Worm (Caenorhabditis elegans) whole organism, young adult: ENCODE results near the gene npr-26.

Experiments used
- B0261.1 ChIP-seq: sonication (generic microtip); optimal IDR thresholded peaks from 2 replicates; lab custom pipeline; 2016; ENCODE audit warnings: mild to moderate bottlenecking, missing genetic modification characterization, moderate library complexity, missing compliant biosample characterization
- D2030.7 ChIP-seq: fragments of 200-800 bp; sonication (Bioruptor generic); IDR thresholded peaks from 2 replicates; pipeline ENCODE4 v1.3.6; 2022; ENCODE audit warnings: missing genetic modification reagents, missing genetic modification characterization, missing compliant biosample characterization
- F10E7.11 ChIP-seq: sonication (generic microtip); optimal IDR thresholded peaks from 2 replicates; lab custom pipeline; 2017; ENCODE audit warnings: mild to moderate bottlenecking, missing genetic modification characterization, moderate library complexity, missing compliant biosample characterization
- F37B4.10 ChIP-seq: fragments of 200-800 bp; sonication (Bioruptor generic); IDR thresholded peaks from 2 replicates; pipeline ENCODE4 v1.3.6; 2022; ENCODE audit warnings: missing genetic modification characterization, missing compliant biosample characterization
- F39B2.1 ChIP-seq: fragments of 200-800 bp; sonication (Bioruptor generic); IDR thresholded peaks from 2 replicates; pipeline ENCODE4 v1.3.6; 2022; ENCODE audit warnings: missing genetic modification reagents, missing genetic modification characterization, missing compliant biosample characterization
- F55B11.4 ChIP-seq: sonication (generic microtip); optimal IDR thresholded peaks from 2 replicates; lab custom pipeline; 2016; ENCODE audit warnings: missing compliant biosample characterization, missing genetic modification characterization, borderline replicate concordance; ENCODE audit not compliant: insufficient read depth
- K11D2.4 ChIP-seq: fragments of 200-800 bp; sonication (Bioruptor generic); IDR thresholded peaks from 2 replicates; pipeline ENCODE4 v1.3.6; 2022; ENCODE audit warnings: missing genetic modification reagents, missing genetic modification characterization, missing compliant biosample characterization
- Y53G8AR.9 ChIP-seq: fragments of 200-800 bp; sonication (Bioruptor generic); conservative IDR thresholded peaks from 2 replicates; pipeline ENCODE4 v1.3.6; 2022; ENCODE audit warnings: missing genetic modification reagents, missing genetic modification characterization, missing compliant biosample characterization
- Y56A3A.18 ChIP-seq: fragments of 200-800 bp; sonication (Bioruptor generic); IDR thresholded peaks from 2 replicates; pipeline ENCODE4 v1.3.6; 2022; ENCODE audit warnings: missing genetic modification reagents, missing genetic modification characterization, missing compliant biosample characterization
- Y67H2A.10 ChIP-seq: fragments of 200-800 bp; sonication (Bioruptor generic); conservative IDR thresholded peaks from 2 replicates; pipeline ENCODE4 v1.3.6; 2022; ENCODE audit warnings: missing genetic modification reagents, missing genetic modification characterization, missing compliant biosample characterization
- attf-5 ChIP-seq: fragments of 200-800 bp; sonication (Bioruptor generic); optimal IDR thresholded peaks from 2 replicates; lab custom pipeline; 2018; ENCODE audit warnings: mild to moderate bottlenecking, missing genetic modification characterization, missing compliant biosample characterization
- bed-1 ChIP-seq: fragments of 200-800 bp; sonication (Bioruptor generic); IDR thresholded peaks from 2 replicates; pipeline ENCODE4 v1.3.6; 2022; ENCODE audit warnings: missing genetic modification reagents, missing genetic modification characterization, missing compliant biosample characterization
- ceh-27 ChIP-seq: fragments of 200-800 bp; sonication (Bioruptor generic); optimal IDR thresholded peaks from 2 replicates; lab custom pipeline; 2018; ENCODE audit warnings: mild to moderate bottlenecking, missing genetic modification characterization, moderate library complexity, missing compliant biosample characterization
- ceh-40 ChIP-seq: fragments of 200-800 bp; sonication (Bioruptor generic); IDR thresholded peaks from 2 replicates; pipeline ENCODE4 v1.3.6; 2022; ENCODE audit warnings: missing genetic modification characterization, missing compliant biosample characterization
- ceh-58 ChIP-seq: fragments of 200-800 bp; sonication (Bioruptor generic); IDR thresholded peaks from 2 replicates; pipeline ENCODE4 v1.3.6; 2022; ENCODE audit warnings: missing genetic modification characterization, missing compliant biosample characterization
- chd-7 ChIP-seq: sonication (generic microtip); optimal IDR thresholded peaks from 2 replicates; lab custom pipeline; 2016; ENCODE audit warnings: mild to moderate bottlenecking, missing genetic modification characterization, moderate library complexity, missing compliant biosample characterization
- dox-1 ChIP-seq: fragments of 200-800 bp; sonication (Bioruptor generic); IDR thresholded peaks from 2 replicates; pipeline ENCODE4 v1.3.6; 2022; ENCODE audit warnings: missing genetic modification reagents, missing genetic modification characterization, missing compliant biosample characterization
- egl-18 ChIP-seq: fragments of 200-800 bp; sonication (Bioruptor generic); IDR thresholded peaks from 2 replicates; pipeline ENCODE4 v1.3.6; 2022; ENCODE audit warnings: missing genetic modification reagents, missing genetic modification characterization, missing compliant biosample characterization
- egl-44 ChIP-seq: fragments of 200-800 bp; sonication (Bioruptor generic); IDR thresholded peaks from 2 replicates; pipeline ENCODE4 v1.3.6; 2022; ENCODE audit warnings: missing genetic modification reagents, missing genetic modification characterization, missing compliant biosample characterization
- egrh-3 ChIP-seq: fragments of 200-800 bp; sonication (Bioruptor generic); IDR thresholded peaks from 2 replicates; pipeline ENCODE4 v1.3.6; 2022; ENCODE audit warnings: missing genetic modification reagents, missing genetic modification characterization, missing compliant biosample characterization
- fkh-3 ChIP-seq: sonication (generic microtip); optimal IDR thresholded peaks from 2 replicates; lab custom pipeline; 2016; ENCODE audit warnings: mild to moderate bottlenecking, missing genetic modification characterization, missing compliant biosample characterization
- him-1 ChIP-seq: sonication (generic microtip); optimal IDR thresholded peaks from 2 replicates; lab custom pipeline; 2016; ENCODE audit warnings: missing genotype, missing genetic modification reagents, missing genetic modification characterization, missing compliant biosample characterization
- hrde-1 ChIP-seq: sonication (generic microtip); optimal IDR thresholded peaks from 2 replicates; lab custom pipeline; 2016; ENCODE audit warnings: missing genetic modification characterization, mild to moderate bottlenecking, missing compliant biosample characterization, moderate library complexity, missing genotype, missing genetic modification reagents, borderline replicate concordance
- lin-26 ChIP-seq: fragments of 200-800 bp; sonication (Bioruptor generic); IDR thresholded peaks from 2 replicates; pipeline ENCODE4 v1.3.6; 2022; ENCODE audit warnings: missing genetic modification reagents, missing genetic modification characterization, missing compliant biosample characterization
- lir-1 ChIP-seq: fragments of 200-800 bp; sonication (Bioruptor generic); conservative IDR thresholded peaks from 2 replicates; pipeline ENCODE4 v1.3.6; 2022; ENCODE audit warnings: missing genetic modification reagents, missing genetic modification characterization, missing compliant biosample characterization
- lsl-1 ChIP-seq: fragments of 200-800 bp; sonication (Bioruptor generic); optimal IDR thresholded peaks from 2 replicates; lab custom pipeline; 2018; ENCODE audit warnings: mild to moderate bottlenecking, missing genetic modification characterization, moderate library complexity, missing compliant biosample characterization
- madf-3 ChIP-seq: fragments of 200-800 bp; sonication (Bioruptor generic); IDR thresholded peaks from 2 replicates; pipeline ENCODE4 v1.3.6; 2022; ENCODE audit warnings: missing genetic modification reagents, missing genetic modification characterization, missing compliant biosample characterization
- madf-8 ChIP-seq: fragments of 200-800 bp; sonication (Bioruptor generic); conservative IDR thresholded peaks from 2 replicates; pipeline ENCODE4 v1.3.6; 2022; ENCODE audit warnings: missing genetic modification reagents, missing genetic modification characterization, missing compliant biosample characterization
- mcd-1 ChIP-seq: fragments of 200-800 bp; sonication (Bioruptor generic); IDR thresholded peaks from 2 replicates; pipeline ENCODE4 v1.3.6; 2022; ENCODE audit warnings: missing genetic modification reagents, missing genetic modification characterization, missing compliant biosample characterization
- nhr-80 ChIP-seq: sonication (generic microtip); optimal IDR thresholded peaks from 2 replicates; lab custom pipeline; 2016; ENCODE audit warnings: missing genetic modification characterization, missing compliant biosample characterization
- nhr-90 ChIP-seq: sonication (generic microtip); optimal IDR thresholded peaks from 2 replicates; lab custom pipeline; 2016; ENCODE audit warnings: missing genotype, mild to moderate bottlenecking, missing genetic modification characterization, missing compliant biosample characterization
- repo-1 ChIP-seq: sonication (generic microtip); optimal IDR thresholded peaks from 2 replicates; lab custom pipeline; 2017; ENCODE audit warnings: mild to moderate bottlenecking, missing genetic modification characterization, missing compliant biosample characterization
- sdz-38 ChIP-seq: sonication (generic microtip); optimal IDR thresholded peaks from 2 replicates; lab custom pipeline; 2016; ENCODE audit warnings: missing genotype, missing genetic modification characterization, missing compliant biosample characterization
- snpc-1.3 ChIP-seq: sonication (generic microtip); optimal IDR thresholded peaks from 2 replicates; lab custom pipeline; 2017; ENCODE audit warnings: missing genetic modification characterization, mild to moderate bottlenecking, missing compliant biosample characterization, antibody characterized with exemption, moderate library complexity, missing genotype, missing genetic modification reagents; ENCODE audit not compliant: insufficient read depth
- snpc-4 ChIP-seq, 5 experiments: fragments of 150-350 bp in 1 of 5; sonication (generic microtip) in 4 of 5; optimal IDR thresholded peaks; 2 replicates each; lab custom pipeline; 2014 to 2018; ENCODE audit warnings: missing genetic modification characterization in 5 of 5, missing biosample characterization in 3 of 5, antibody characterized with exemption in 2 of 5, mild to moderate bottlenecking in 2 of 5, missing compliant biosample characterization in 2 of 5, missing genotype in 2 of 5, moderate library complexity in 2 of 5, missing genetic modification reagents in 1 of 5
- sptf-2 ChIP-seq: fragments of 200-800 bp; sonication (Bioruptor generic); optimal IDR thresholded peaks from 2 replicates; lab custom pipeline; 2018; ENCODE audit warnings: mild to moderate bottlenecking, missing genetic modification characterization, missing compliant biosample characterization
- xnd-1 ChIP-seq: sonication (generic microtip); optimal IDR thresholded peaks from 2 replicates; lab custom pipeline; 2016; ENCODE audit warnings: missing genotype, missing genetic modification reagents, missing genetic modification characterization, missing compliant biosample characterization
- zim-3 ChIP-seq: sonication (generic microtip); optimal IDR thresholded peaks from 2 replicates; lab custom pipeline; 2017; ENCODE audit warnings: mild to moderate bottlenecking, missing genetic modification characterization, moderate library complexity, missing compliant biosample characterization
- ztf-18 ChIP-seq: sonication (generic microtip); optimal IDR thresholded peaks from 2 replicates; lab custom pipeline; 2016; ENCODE audit warnings: missing genotype, mild to moderate bottlenecking, missing genetic modification characterization, missing compliant biosample characterization
- ztf-26 ChIP-seq: sonication (generic microtip); optimal IDR thresholded peaks from 2 replicates; lab custom pipeline; 2017; ENCODE audit warnings: missing genetic modification characterization, missing compliant biosample characterization

Gene npr-26

DNA sequence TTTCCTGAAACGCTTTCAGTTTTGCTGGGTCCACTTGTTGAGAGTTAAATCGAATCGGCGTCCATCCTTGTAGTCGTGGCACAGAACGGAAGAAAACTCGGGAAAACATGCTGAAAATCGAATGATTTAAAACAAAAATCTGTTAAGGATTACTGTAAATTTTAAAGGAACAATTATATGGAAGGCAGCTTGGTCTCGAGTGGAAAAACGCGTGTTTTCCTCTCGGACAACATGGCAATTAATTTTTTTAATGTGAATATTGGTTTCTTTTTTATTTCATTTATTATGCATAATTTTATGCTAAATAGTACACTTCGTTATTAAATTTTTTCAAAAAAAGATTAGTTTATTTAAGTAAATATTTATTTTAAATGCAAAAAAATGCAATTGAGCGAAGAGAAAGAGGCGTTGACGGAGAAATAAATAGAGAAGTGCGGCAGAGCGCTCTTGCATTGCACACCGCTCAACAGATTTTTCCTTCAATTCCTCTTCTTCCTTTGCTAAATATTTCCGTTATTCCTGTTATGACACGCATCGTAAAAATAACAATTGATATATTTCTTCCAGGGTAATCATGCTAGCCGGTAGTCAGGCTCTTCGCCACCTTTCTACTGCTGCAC lies 37.5 kb downstream of the npr-26 start, which contains the start of the genes C30H6.9 and dlat-2 (continued):
- peak; percentile 38 for TF ChIP-seq xnd-1 (tag; lab: Kevin White, UChicago)
- TF ChIP-seq lsl-1, result peak; percentile 73
- TF ChIP-seq attf-5 (GFP tag; lab: Kevin White, UChicago), result peak; percentile 32
- no peak for TF ChIP-seq Y56A3A.18
- no peak for TF ChIP-seq egl-44 (GFP tag; lab: Robert Waterston, UW)
- no peak for TF ChIP-seq bed-1 (GFP tag; lab: Robert Waterston, UW)
- no peak for TF ChIP-seq sdz-38
- no peak for TF ChIP-seq ceh-40 (GFP tag; lab: Robert Waterston, UW)
- no peak for TF ChIP-seq ztf-26 (tag; lab: Kevin White, UChicago)
- no peak for TF ChIP-seq ceh-58
- TF ChIP-seq madf-8, result no peak
- no peak for TF ChIP-seq chd-7
- TF ChIP-seq lir-1, result no peak
- no peak for TF ChIP-seq repo-1 (tag; lab: Kevin White, UChicago)
- peak; percentile 41; the same call in 1 of the 2 replicates for TF ChIP-seq D2030.7 (GFP tag; lab: Robert Waterston, UW)
- no peak for TF ChIP-seq fkh-3 (tag; lab: Kevin White, UChicago)
- TF ChIP-seq madf-3, result no peak
- TF ChIP-seq mcd-1, result peak; percentile 77
- TF ChIP-seq egl-18, result no peak
- no peak for TF ChIP-seq him-1 (tag; lab: Kevin White, UChicago)
- peak; percentile 44; the same call in 1 of the 2 replicates for TF ChIP-seq dox-1 (GFP tag; lab: Robert Waterston, UW)
- no peak for TF ChIP-seq F39B2.1 (GFP tag; lab: Robert Waterston, UW)
- TF ChIP-seq zim-3 (tag; lab: Kevin White, UChicago), result no peak
- TF ChIP-seq B0261.1, result no peak
- TF ChIP-seq egrh-3 (GFP tag; lab: Robert Waterston, UW), result no peak
- TF ChIP-seq nhr-90 (tag; lab: Kevin White, UChicago), result no peak
- no peak for TF ChIP-seq F10E7.11 (tag; lab: Kevin White, UChicago)
- TF ChIP-seq K11D2.4 (GFP tag; lab: Robert Waterston, UW), result no peak
- TF ChIP-seq snpc-4 (GFP tag; optimal IDR thresholded peaks at IDR 0.05; lab: Kevin White, UChicago), result peak; percentile 24
- peak in 3 of 4 experiments; percentile 72 to 84 (median 83) for TF ChIP-seq snpc-4 (tag; optimal IDR thresholded peaks at IDR 0.05; lab: Kevin White, UChicago)
- no peak for TF ChIP-seq Y53G8AR.9 (GFP tag; lab: Robert Waterston, UW)
- no peak for TF ChIP-seq ztf-18 (tag; lab: Kevin White, UChicago)
- TF ChIP-seq sptf-2 (GFP tag; lab: Kevin White, UChicago), result no peak
- TF ChIP-seq F55B11.4, result no peak
- no peak for TF ChIP-seq Y67H2A.10 (GFP tag; lab: Robert Waterston, UW)
- no peak for TF ChIP-seq ceh-27 (GFP tag; lab: Kevin White, UChicago)
- no peak for TF ChIP-seq lin-26 (GFP tag; lab: Robert Waterston, UW)
- TF ChIP-seq hrde-1 (tag; lab: Kevin White, UChicago), result no peak
- no peak for TF ChIP-seq nhr-80 (tag; lab: Kevin White, UChicago)
- TF ChIP-seq F37B4.10 (GFP tag; lab: Robert Waterston, UW), result no peak
- no peak for TF ChIP-seq snpc-1.3 (tag; lab: Kevin White, UChicago)
